Fruit fly (Drosophila melanogaster) whole organism: Measurements from ENCODE around the gene Or69a.

ENCODE experiments used
- CG8478 ChIP-seq: fragments of >200 bp; optimal IDR thresholded peaks from 2 replicates; lab custom pipeline; 2018; ENCODE audit warnings: inconsistent platforms
- Dll ChIP-seq: fragments of >200 bp; optimal IDR thresholded peaks from 2 replicates; lab custom pipeline; 2017
- pan ChIP-seq: fragments of >200 bp; optimal IDR thresholded peaks from 2 replicates; lab custom pipeline; 2017
- usp ChIP-seq: fragments of >200 bp; optimal IDR thresholded peaks from 2 replicates; lab custom pipeline; 2017; ENCODE audit warnings: missing biosample characterization, missing genetic modification characterization, mixed read lengths

dm6 chr3L:13006490-13006889, 39.0 kb upstream of the Or69a start, which contains the start of gene CG11263:
- TF ChIP-seq CG8478 (lab: Kevin White, UChicago) (no peak), Dll (no peak), pan (no peak), usp (GFP tag; lab: Kevin White, UChicago) (no peak)
